Worm (Caenorhabditis elegans) whole organism, young adult: ENCODE results near the gene srbc-42.

Experiments
- B0336.3 ChIP-seq: fragments of 200-800 bp; sonication (Bioruptor generic); IDR thresholded peaks from 2 replicates; pipeline ENCODE4 v1.3.6; 2022; ENCODE audit warnings: missing genetic modification characterization, missing compliant biosample characterization
- madf-3 ChIP-seq: fragments of 200-800 bp; sonication (Bioruptor generic); IDR thresholded peaks from 2 replicates; pipeline ENCODE4 v1.3.6; 2022; ENCODE audit warnings: missing genetic modification reagents, missing genetic modification characterization, missing compliant biosample characterization
- nfya-1 ChIP-seq: sonication (generic microtip); optimal IDR thresholded peaks from 2 replicates; lab custom pipeline; 2017; ENCODE audit warnings: antibody characterized with exemption, missing compliant biosample characterization, missing genetic modification characterization, borderline replicate concordance; ENCODE audit not compliant: insufficient read depth
- snpc-4 ChIP-seq, 5 experiments: fragments of 150-350 bp in 1 of 5; sonication (generic microtip) in 4 of 5; optimal IDR thresholded peaks; 2 replicates each; lab custom pipeline; 2014 to 2018; ENCODE audit warnings: missing genetic modification characterization in 5 of 5, missing biosample characterization in 3 of 5, antibody characterized with exemption in 2 of 5, mild to moderate bottlenecking in 2 of 5, missing compliant biosample characterization in 2 of 5, missing genotype in 2 of 5, moderate library complexity in 2 of 5, missing genetic modification reagents in 1 of 5

- no peak for TF ChIP-seq B0336.3 (GFP tag; lab: Robert Waterston, UW)
- no peak for TF ChIP-seq madf-3
- TF ChIP-seq snpc-4 (GFP tag; optimal IDR thresholded peaks at IDR 0.05; lab: Kevin White, UChicago): no peak
- no peak for TF ChIP-seq snpc-4 (tag; optimal IDR thresholded peaks at IDR 0.05; lab: Kevin White, UChicago)
- TF ChIP-seq nfya-1 (tag; lab: Kevin White, UChicago): no peak
These were observed 15.2 kb upstream of the srbc-42 start, which contains the start of gene srt-40 for ce11 chrV:2206181-2206580.
